Fruit fly (Drosophila melanogaster) Kc167 (cell line): ENCODE data around the gene rux.

Experiments used
- Myc ChIP-seq: fragments of >200 bp; optimal IDR thresholded peaks from 2 replicates; lab custom pipeline; 2017; ENCODE audit warnings: missing external identifiers
- Sin3A ChIP-seq: fragments of >200 bp; optimal IDR thresholded peaks from 2 replicates; lab custom pipeline; 2018; ENCODE audit warnings: missing external identifiers
- h ChIP-seq: fragments of >200 bp; optimal IDR thresholded peaks from 3 replicates; lab custom pipeline; 2018; ENCODE audit warnings: missing external identifiers
- insv ChIP-seq: fragments of >200 bp; optimal IDR thresholded peaks from 3 replicates; lab custom pipeline; 2018; ENCODE audit warnings: missing external identifiers
- psq ChIP-seq: fragments of >200 bp; optimal IDR thresholded peaks from 2 replicates; lab custom pipeline; 2017; ENCODE audit warnings: missing external identifiers
- ttk ChIP-seq: sonication (Bioruptor generic); optimal IDR thresholded peaks from 2 replicates; lab custom pipeline; 2017; ENCODE audit warnings: missing external identifiers

rux gene

DNA sequence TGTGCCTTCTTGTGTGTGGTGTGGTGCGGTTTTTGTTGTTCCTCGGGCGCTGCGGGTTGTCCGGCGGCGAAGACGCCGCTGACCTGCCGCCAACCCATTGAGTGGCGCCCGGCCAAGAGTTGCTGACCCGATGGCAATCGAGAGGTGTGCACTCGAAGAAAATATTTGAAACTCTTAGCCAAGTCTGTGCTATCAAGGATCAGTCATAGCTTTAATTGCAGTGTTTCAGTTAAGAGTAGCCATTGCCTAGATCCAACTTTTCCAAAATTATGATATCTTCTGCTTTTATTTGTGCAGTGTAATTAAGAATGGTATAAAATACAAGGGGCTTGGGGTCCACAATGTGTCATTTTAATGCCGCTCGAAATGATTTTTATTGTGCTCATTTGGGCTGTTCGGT is 13.0 kb downstream of the rux start:
- no peak for TF ChIP-seq ttk (lab: Kevin White, UChicago)
- TF ChIP-seq Sin3A (lab: Kevin White, UChicago): no peak
- TF ChIP-seq psq (lab: Kevin White, UChicago): no peak
- no peak for TF ChIP-seq Myc
- no peak for TF ChIP-seq h
- TF ChIP-seq insv (lab: Kevin White, UChicago): no peak

dm6 chrX:6022090-6022489 is 15.5 kb downstream of the rux start:
- TF ChIP-seq Sin3A (lab: Kevin White, UChicago): no peak
- no peak for TF ChIP-seq h
- no peak for TF ChIP-seq psq (lab: Kevin White, UChicago)
- TF ChIP-seq Myc: no peak
- TF ChIP-seq insv (lab: Kevin White, UChicago): no peak

DNA sequence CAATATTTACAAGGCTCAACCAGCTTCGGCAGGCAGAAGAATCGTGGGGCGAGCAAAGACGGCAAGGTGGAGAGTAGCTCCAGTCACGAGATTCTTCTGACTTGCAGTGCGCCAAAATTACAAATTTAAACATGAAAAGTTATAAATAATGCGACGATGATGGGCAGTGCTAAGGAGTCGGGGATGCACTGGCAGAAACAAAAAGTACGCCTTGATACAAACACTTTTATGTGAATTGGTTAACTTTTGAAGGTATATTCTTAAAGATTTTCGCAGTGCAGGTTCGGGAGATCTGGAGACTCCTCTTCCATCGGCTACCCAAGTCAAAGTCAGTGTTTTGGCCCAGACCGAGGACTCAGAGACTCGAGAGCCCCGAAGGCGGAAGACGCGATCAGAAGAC is 16.2 kb downstream of the rux start:
- TF ChIP-seq Sin3A (lab: Kevin White, UChicago): no peak
- no peak for TF ChIP-seq ttk (lab: Kevin White, UChicago)
- TF ChIP-seq Myc: no peak
- no peak for TF ChIP-seq insv (lab: Kevin White, UChicago)
- TF ChIP-seq psq (lab: Kevin White, UChicago): no peak
- TF ChIP-seq h: no peak

DNA sequence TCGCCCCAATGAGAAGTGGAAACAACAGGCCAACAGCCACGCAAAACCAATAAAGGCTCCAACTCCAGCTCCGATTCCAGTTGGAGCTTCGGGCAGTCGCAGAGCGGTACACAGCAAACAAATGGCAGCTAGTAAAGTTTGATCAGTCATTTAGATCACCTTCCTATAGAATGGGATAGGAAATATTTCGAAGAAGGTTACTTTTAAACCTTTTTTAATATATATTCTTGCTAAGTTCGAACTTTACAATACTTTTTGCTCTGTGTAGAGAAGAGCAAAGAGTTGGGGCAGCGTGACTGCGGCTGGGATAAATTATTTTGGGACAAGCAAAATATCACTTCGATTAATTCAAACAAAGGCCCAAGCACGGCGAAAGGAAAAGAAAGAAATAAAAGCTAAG is 17.3 kb downstream of the rux start:
- no peak for TF ChIP-seq Sin3A (lab: Kevin White, UChicago)
- no peak for TF ChIP-seq Myc
- no peak for TF ChIP-seq h
- TF ChIP-seq psq (lab: Kevin White, UChicago): no peak
- no peak for TF ChIP-seq ttk (lab: Kevin White, UChicago)
- no peak for TF ChIP-seq insv (lab: Kevin White, UChicago)

dm6 chrX:6012976-6013684 is 24.5 kb downstream of the rux start, which contains the start of gene mab-21:
mab-21 (minus strand) TSS chrX:6013181.
- TF ChIP-seq Sin3A (lab: Kevin White, UChicago) (no peak), ttk (lab: Kevin White, UChicago) (no peak), psq (lab: Kevin White, UChicago) (no peak), Myc (no peak), h (no peak), insv (lab: Kevin White, UChicago) (no peak)

DNA sequence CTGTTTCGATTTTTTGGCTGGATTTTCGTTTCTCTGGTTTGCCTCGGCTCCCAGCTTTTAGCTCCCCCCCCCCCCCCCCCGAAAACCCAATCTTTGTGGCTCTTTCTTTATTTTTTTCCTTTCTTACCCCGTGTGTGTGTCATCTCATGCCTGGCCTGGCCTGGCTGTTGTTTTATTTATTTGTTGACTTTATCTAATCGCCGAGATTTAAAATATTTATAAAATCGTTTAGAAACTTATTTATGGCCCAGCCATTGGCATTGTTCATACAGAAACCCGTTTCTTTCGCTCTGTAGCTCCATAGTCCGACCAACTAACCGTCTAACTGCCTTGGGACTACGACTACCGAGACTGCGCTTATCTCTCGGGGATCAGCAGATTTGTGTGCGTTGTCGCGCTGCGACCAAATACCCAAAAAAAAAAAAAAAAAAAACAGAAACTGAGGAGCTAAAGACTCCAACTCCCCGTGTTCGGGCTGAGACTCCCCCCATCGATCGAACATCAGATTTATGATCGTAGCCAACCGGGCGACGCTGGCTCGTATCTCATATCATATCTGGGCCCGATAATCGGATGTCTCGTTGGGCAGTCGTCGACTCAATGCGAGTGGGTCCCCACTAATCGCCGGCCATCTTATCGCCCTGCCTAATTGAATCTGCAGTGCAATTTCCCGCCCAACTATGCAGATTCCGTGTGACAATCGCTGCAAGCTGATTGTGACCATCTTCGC is 26.9 kb downstream of the rux start:
- TF ChIP-seq insv (lab: Kevin White, UChicago): no peak
- TF ChIP-seq psq (lab: Kevin White, UChicago): no peak
- no peak for TF ChIP-seq ttk (lab: Kevin White, UChicago)
- TF ChIP-seq Sin3A (lab: Kevin White, UChicago): no peak
- TF ChIP-seq h: no peak
- no peak for TF ChIP-seq Myc

dm6 chrX:6007502-6007901 is 30.1 kb downstream of the rux start:
- no peak for TF ChIP-seq Myc
- TF ChIP-seq psq (lab: Kevin White, UChicago): no peak
- no peak for TF ChIP-seq h
- no peak for TF ChIP-seq insv (lab: Kevin White, UChicago)
- TF ChIP-seq Sin3A (lab: Kevin White, UChicago): no peak
- no peak for TF ChIP-seq ttk (lab: Kevin White, UChicago)

- TF ChIP-seq Sin3A (lab: Kevin White, UChicago) (no peak), h (no peak), Myc (no peak), insv (lab: Kevin White, UChicago) (no peak), psq (lab: Kevin White, UChicago) (no peak), ttk (lab: Kevin White, UChicago) (no peak)
Observed at dm6 chrX:6003830-6004229, 33.8 kb downstream of the rux start.

DNA sequence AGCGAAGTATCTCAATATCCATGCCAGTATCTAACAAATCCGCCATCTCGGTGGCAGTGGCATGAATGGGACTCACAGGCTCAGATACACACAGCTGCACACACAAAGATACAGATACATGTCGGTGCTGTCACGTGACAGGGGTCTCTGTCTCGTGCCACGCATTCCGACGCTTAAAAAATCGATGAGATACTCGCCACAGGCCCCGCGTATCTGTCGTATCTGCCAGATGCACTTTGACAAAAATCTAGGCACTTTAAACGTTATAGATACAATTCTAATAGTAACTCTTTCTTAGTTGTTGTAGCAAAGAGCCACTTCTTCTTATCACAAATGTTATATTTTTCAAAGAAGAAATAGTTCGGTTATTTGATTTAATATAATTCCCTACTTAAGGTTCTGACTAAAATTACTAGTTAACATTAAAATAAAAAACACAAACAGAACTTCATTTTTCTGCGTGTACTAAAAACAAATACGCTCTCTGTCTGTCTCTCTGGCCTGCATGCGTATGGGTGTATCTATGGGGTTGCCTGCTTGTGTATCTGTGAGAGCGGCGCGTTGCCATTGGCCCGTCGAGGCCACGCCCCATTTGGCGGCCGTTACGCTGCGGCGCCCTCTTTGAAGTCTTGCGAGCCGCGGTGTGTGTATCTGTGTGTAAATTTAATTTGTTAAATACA is 36.7 kb downstream of the rux start, which contains the start of gene CG4766:
Gene CG4766, minus strand, starts transcription at position 51 of the 680 bp plus-strand sequence.
- TF ChIP-seq ttk (lab: Kevin White, UChicago) (no peak), Myc (no peak), insv (lab: Kevin White, UChicago) (no peak), h (no peak), Sin3A (lab: Kevin White, UChicago) (no peak), psq (lab: Kevin White, UChicago) (no peak)

dm6 chrX:5997931-5998330 is 39.7 kb downstream of the rux start:
- TF ChIP-seq psq (lab: Kevin White, UChicago) (no peak), Sin3A (lab: Kevin White, UChicago) (no peak)

DNA sequence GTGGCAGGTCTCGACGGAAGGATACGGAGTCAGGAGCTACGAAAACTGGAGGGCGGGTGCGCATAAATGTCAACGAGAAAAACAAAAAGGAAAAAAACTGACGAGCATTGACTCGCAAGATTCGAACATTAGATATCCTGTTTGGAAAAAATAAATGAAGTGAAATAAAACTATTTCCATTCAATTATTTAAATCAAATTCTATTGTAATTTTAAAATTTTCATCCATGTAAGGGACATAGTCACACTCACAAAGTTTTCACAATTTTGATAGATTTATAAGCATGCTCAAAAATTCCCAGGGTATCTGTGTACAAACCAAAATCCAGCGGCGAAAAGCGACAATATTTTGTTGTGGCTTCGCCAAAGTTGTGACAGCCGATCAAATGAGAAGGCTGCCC is 41.6 kb downstream of the rux start:
- TF ChIP-seq psq (lab: Kevin White, UChicago) (no peak), ttk (lab: Kevin White, UChicago) (no peak), insv (lab: Kevin White, UChicago) (no peak), Myc (no peak), Sin3A (lab: Kevin White, UChicago) (no peak), h (no peak)

DNA sequence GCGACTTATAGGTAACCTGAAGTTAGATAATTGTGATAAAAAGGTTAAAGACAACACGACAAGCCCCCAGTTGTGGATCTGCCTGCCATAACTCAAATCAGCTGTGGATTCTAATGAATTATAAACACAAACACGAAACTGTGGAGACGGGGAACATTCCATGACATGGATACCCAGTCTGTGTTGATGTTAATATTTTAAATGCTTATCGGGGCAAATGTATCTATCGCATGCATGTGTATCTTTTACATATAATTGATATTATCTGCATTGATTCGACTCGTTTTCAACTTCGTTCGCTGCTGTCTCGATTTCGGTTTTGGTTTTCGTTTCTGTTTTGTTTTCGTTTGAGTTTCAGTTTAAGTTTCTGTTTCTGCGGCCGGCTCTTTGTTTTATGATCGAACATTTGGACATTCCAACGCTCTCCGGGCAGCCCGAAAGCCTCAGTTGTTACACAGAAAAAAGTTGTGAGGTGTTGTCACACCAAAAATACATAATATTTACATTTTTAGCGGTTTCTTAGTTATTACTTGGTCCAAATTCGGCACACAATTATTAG is 44.8 kb downstream of the rux start:
- no peak for TF ChIP-seq psq (lab: Kevin White, UChicago)
- no peak for TF ChIP-seq h
- no peak for TF ChIP-seq Myc
- TF ChIP-seq insv (lab: Kevin White, UChicago): no peak
- no peak for TF ChIP-seq Sin3A (lab: Kevin White, UChicago)
- no peak for TF ChIP-seq ttk (lab: Kevin White, UChicago)
